Fruit fly (Drosophila melanogaster): ENCODE measurements around the gene mas.
A peak's percentile ranks its signal among the peaks of the same experiment; 100 is the strongest.

dm6 chr3L:4138804-4139521 lies 28.3 kb downstream of the mas start, which contains the start of the genes Rop and Ras64B:
- no peak for TF ChIP-seq tj (GFP tag; optimal IDR thresholded peaks at IDR 0.05)
- peak; percentile 12 for TF ChIP-seq CG14711 (tag; optimal IDR thresholded peaks at IDR 0.05)
- TF ChIP-seq CG33017 (tag; optimal IDR thresholded peaks at IDR 0.05), result peak; percentile 24
- TF ChIP-seq pad (GFP tag; optimal IDR thresholded peaks at IDR 0.05), result no peak
- no peak for TF ChIP-seq Crg-1 (GFP tag; optimal IDR thresholded peaks at IDR 0.05)
- peak; percentile 21 for TF ChIP-seq CG7101 (tag; optimal IDR thresholded peaks at IDR 0.05)
- TF ChIP-seq bab1 (GFP tag; optimal IDR thresholded peaks at IDR 0.05), result peak; percentile 75
- TF ChIP-seq toe (GFP tag; optimal IDR thresholded peaks at IDR 0.05), result no peak
